Worm (Caenorhabditis elegans): Measurements from ENCODE around the gene F14D7.8.
"Not testable (repeated sequence)": the region's sequence is repeated elsewhere in the genome, so short reads cannot be mapped to it uniquely, and the experiment has no call there.

F14D7.8 gene

ce11 chrV:14309632-14310031, 3.0 kb downstream of the F14D7.8 start, which contains the start of gene F14D7.14:
TSS of gene F14D7.14 (plus strand) at chrV:14309932.
- TF ChIP-seq dao-5, him-1, W03F9.2 (tag; optimal IDR thresholded peaks at IDR 0.05): not testable (repeated sequence)

ce11 chrV:14308164-14308563, 4.4 kb downstream of the F14D7.8 start, which contains the start of gene spig-5:
TSS of gene spig-5 (plus strand) at chrV:14308464.
- TF ChIP-seq W03F9.2, dao-5, him-1 (tag; optimal IDR thresholded peaks at IDR 0.05): not testable (repeated sequence)

ce11 chrV:14306771-14307170, 5.8 kb downstream of the F14D7.8 start, which contains the start of gene spig-4:
TSS of gene spig-4 (minus strand) at chrV:14306871.
- not testable (repeated sequence) for TF ChIP-seq W03F9.2, him-1, dao-5 (tag; optimal IDR thresholded peaks at IDR 0.05)

- TF ChIP-seq W03F9.2 (tag; optimal IDR thresholded peaks at IDR 0.05) (no peak), him-1 (tag; optimal IDR thresholded peaks at IDR 0.05) (no peak), dao-5 (tag; optimal IDR thresholded peaks at IDR 0.05) (no peak)
Measured at ce11 chrV:14301076-14301475, 11.5 kb downstream of the F14D7.8 start, which contains the start of gene F14D7.6. TSS of gene F14D7.6 (plus strand) at chrV:14301413.

ce11 chrV:14299569-14300064, 13.0 kb downstream of the F14D7.8 start, which contains the start of the genes spig-3 and F14D7.12:
TSS of gene spig-3 (minus strand) at chrV:14299669.
TSS of gene F14D7.12 (plus strand) at chrV:14300014.
- TF ChIP-seq W03F9.2 (tag; optimal IDR thresholded peaks at IDR 0.05) (no peak), him-1 (tag; optimal IDR thresholded peaks at IDR 0.05) (no peak), dao-5 (tag; optimal IDR thresholded peaks at IDR 0.05) (no peak)

ce11 chrV:14296499-14296898, 16.1 kb downstream of the F14D7.8 start, which contains the start of gene F14D7.3:
TSS of gene F14D7.3 (plus strand) at chrV:14296799.
- TF ChIP-seq W03F9.2 (tag; optimal IDR thresholded peaks at IDR 0.05), result no peak
- no peak for TF ChIP-seq dao-5 (tag; optimal IDR thresholded peaks at IDR 0.05)
- no peak for TF ChIP-seq him-1 (tag; optimal IDR thresholded peaks at IDR 0.05)

- TF ChIP-seq him-1 (tag; optimal IDR thresholded peaks at IDR 0.05) (no peak), dao-5 (tag; optimal IDR thresholded peaks at IDR 0.05) (no peak), W03F9.2 (tag; optimal IDR thresholded peaks at IDR 0.05) (no peak)
Measured at ce11 chrV:14294396-14294795, 18.2 kb downstream of the F14D7.8 start, which contains the start of gene F14D7.9. TSS of gene F14D7.9 (plus strand) at chrV:14294696.

ce11 chrV:14293667-14294194, 18.9 kb downstream of the F14D7.8 start, which contains the start of gene F14D7.2:
TSS of gene F14D7.2 (minus strand) at chrV:14293717.
- TF ChIP-seq him-1 (tag; optimal IDR thresholded peaks at IDR 0.05) (no peak), W03F9.2 (tag; optimal IDR thresholded peaks at IDR 0.05) (no peak), dao-5 (tag; optimal IDR thresholded peaks at IDR 0.05) (no peak)

ce11 chrV:14290636-14291035, 22.0 kb downstream of the F14D7.8 start, which contains the start of gene F14D7.18:
TSS of gene F14D7.18 (minus strand) at chrV:14290736.
- TF ChIP-seq W03F9.2 (tag; optimal IDR thresholded peaks at IDR 0.05), result no peak
- no peak for TF ChIP-seq dao-5 (tag; optimal IDR thresholded peaks at IDR 0.05)
- TF ChIP-seq him-1 (tag; optimal IDR thresholded peaks at IDR 0.05), result no peak

ce11 chrV:14289363-14289762, 23.2 kb downstream of the F14D7.8 start, which contains the start of gene F14D7.1:
TSS of gene F14D7.1 (minus strand) at chrV:14289463.
- no peak for TF ChIP-seq W03F9.2 (tag; optimal IDR thresholded peaks at IDR 0.05)
- TF ChIP-seq dao-5 (tag; optimal IDR thresholded peaks at IDR 0.05), result no peak
- no peak for TF ChIP-seq him-1 (tag; optimal IDR thresholded peaks at IDR 0.05)

ce11 chrV:14285803-14286202, 26.8 kb downstream of the F14D7.8 start, which contains the start of gene F40G12.11:
TSS of gene F40G12.11 (plus strand) at chrV:14286171.
- TF ChIP-seq him-1 (tag; optimal IDR thresholded peaks at IDR 0.05), result no peak
- TF ChIP-seq W03F9.2 (tag; optimal IDR thresholded peaks at IDR 0.05), result no peak
- TF ChIP-seq dao-5 (tag; optimal IDR thresholded peaks at IDR 0.05), result no peak

ce11 chrV:14283241-14283640, 29.4 kb downstream of the F14D7.8 start, which contains the start of gene F40G12.10:
TSS of gene F40G12.10 (plus strand) at chrV:14283541.
- TF ChIP-seq him-1 (tag; optimal IDR thresholded peaks at IDR 0.05), result no peak
- no peak for TF ChIP-seq dao-5 (tag; optimal IDR thresholded peaks at IDR 0.05)
- TF ChIP-seq W03F9.2 (tag; optimal IDR thresholded peaks at IDR 0.05), result no peak

- TF ChIP-seq him-1 (tag; optimal IDR thresholded peaks at IDR 0.05), result no peak
- no peak for TF ChIP-seq dao-5 (tag; optimal IDR thresholded peaks at IDR 0.05)
- no peak for TF ChIP-seq W03F9.2 (tag; optimal IDR thresholded peaks at IDR 0.05)
Measured at ce11 chrV:14282222-14282709, 30.3 kb downstream of the F14D7.8 start, which contains the start of the genes srt-74 and F40G12.9. TSS of gene srt-74 (minus strand) at chrV:14282322. TSS of gene F40G12.9 (plus strand) at chrV:14282659.

- TF ChIP-seq W03F9.2 (tag; optimal IDR thresholded peaks at IDR 0.05), result no peak
Measured at ce11 chrV:14279777-14280176, 32.8 kb downstream of the F14D7.8 start, which contains the start of gene srt-33. TSS of gene srt-33 (minus strand) at chrV:14279877.
